Fruit fly (Drosophila melanogaster): ENCODE results near the gene CG31253.
A peak's percentile ranks its signal among the peaks of the same experiment; 100 is the strongest.

The CG31253 gene

DNA sequence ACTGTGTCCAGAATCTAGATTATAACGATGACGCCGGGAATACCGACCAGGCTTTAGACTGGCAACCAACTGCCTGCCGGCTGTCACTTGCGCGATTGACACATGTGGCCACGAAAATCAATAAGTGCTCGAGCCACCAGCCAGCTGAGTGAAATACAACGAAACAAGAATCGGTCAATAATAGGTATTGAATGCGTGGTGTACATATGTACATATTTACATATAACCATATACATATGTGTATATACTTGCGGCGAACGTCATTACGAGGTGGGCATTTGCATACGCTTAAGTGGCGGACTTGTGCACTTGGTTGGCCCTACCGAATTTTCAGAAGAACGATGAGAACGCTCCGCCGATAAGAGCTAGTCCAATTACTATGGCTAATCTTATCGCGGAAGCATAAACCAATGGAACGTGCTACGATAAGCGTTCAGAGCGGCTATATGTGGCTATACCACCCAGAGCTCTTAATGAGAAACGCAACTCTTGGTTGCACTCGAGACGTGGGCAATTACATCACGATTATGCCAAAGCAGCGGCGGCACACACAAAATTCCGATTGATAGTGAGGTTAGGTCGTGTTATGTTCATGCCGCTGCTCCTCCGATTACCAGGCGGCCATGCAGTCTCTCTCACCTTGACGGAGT is 13.7 kb downstream of the CG31253 start (continued):
- peak; percentile 10; the same call in 1 of the 3 replicates for TF ChIP-seq CG11093 (GFP tag; IDR thresholded peaks at IDR 0.05)
- TF ChIP-seq Dll (GFP tag; IDR thresholded peaks at IDR 0.05; ENCODE audit: partially characterized antibody), result no peak
- no peak for TF ChIP-seq CG12236 (GFP tag; optimal IDR thresholded peaks at IDR 0.05)
- peak; percentile 32 for TF ChIP-seq CG2202 (tag; optimal IDR thresholded peaks at IDR 0.05)
- peak; percentile 77 for TF ChIP-seq CG15601 (tag; optimal IDR thresholded peaks at IDR 0.05)
- TF ChIP-seq ham (GFP tag; IDR thresholded peaks at IDR 0.05), result no peak
- peak; percentile 71 for TF ChIP-seq GATAe (GFP tag; conservative IDR thresholded peaks at IDR 0.05)
- TF ChIP-seq Hey (tag; optimal IDR thresholded peaks at IDR 0.05), result peak; percentile 73
- TF ChIP-seq sens-2 (GFP tag; IDR thresholded peaks at IDR 0.05), result 0 out of 2 replicates have a peak, but pooled peaks have one; percentile 7
- TF ChIP-seq sna (GFP tag; IDR thresholded peaks at IDR 0.05; ENCODE audit: partially characterized antibody), result no peak
- peak in 1 of 2 experiments; percentile 48 for TF ChIP-seq tll (GFP tag; optimal IDR thresholded peaks at IDR 0.05)
- TF ChIP-seq vfl (GFP tag; optimal IDR thresholded peaks at IDR 0.05), result no peak
- TF ChIP-seq wek (GFP tag; optimal IDR thresholded peaks at IDR 0.05), result peak; percentile 57
- no peak for TF ChIP-seq bbx (GFP tag; IDR thresholded peaks at IDR 0.05; ENCODE audit: partially characterized antibody)
- no peak for TF ChIP-seq wor (GFP tag; IDR thresholded peaks at IDR 0.05)
- peak; percentile 5 for TF ChIP-seq lab (GFP tag; optimal IDR thresholded peaks at IDR 0.05)
- TF ChIP-seq CG10462 (GFP tag; optimal IDR thresholded peaks at IDR 0.05), result no peak
- TF ChIP-seq HLH3B (GFP tag; IDR thresholded peaks at IDR 0.05), result 0 out of 2 replicates have a peak, but pooled peaks have one; percentile 11
- peak; percentile 7 for TF ChIP-seq caup (GFP tag; optimal IDR thresholded peaks at IDR 0.05; ENCODE audit: severe bottlenecking)
- TF ChIP-seq Pdp1 (GFP tag; optimal IDR thresholded peaks at IDR 0.05), result peak in 1 of 2 experiments; percentile 98
- peak; percentile 55 for TF ChIP-seq HLHmδ (GFP tag; optimal IDR thresholded peaks at IDR 0.05)
- TF ChIP-seq CG30403 (GFP tag; optimal IDR thresholded peaks at IDR 0.05), result no peak
- TF ChIP-seq dmrt11E (tag; optimal IDR thresholded peaks at IDR 0.05), result peak; percentile 8
- no peak for TF ChIP-seq Kr (GFP tag; optimal IDR thresholded peaks at IDR 0.05)
- TF ChIP-seq pros (GFP tag; optimal IDR thresholded peaks at IDR 0.05), result peak; percentile 13
- TF ChIP-seq CG8359 (GFP tag; optimal IDR thresholded peaks at IDR 0.05; ENCODE audit: borderline replicate concordance), result no peak
- TF ChIP-seq CG5180 (GFP tag; optimal IDR thresholded peaks at IDR 0.05), result peak; percentile 28
- no peak for TF ChIP-seq CG34224 (GFP tag; IDR thresholded peaks at IDR 0.05; ENCODE audit: partially characterized antibody)
- no peak for TF ChIP-seq CG15269 (tag; optimal IDR thresholded peaks at IDR 0.05)
- peak; percentile 77 for TF ChIP-seq CG33557 (GFP tag; optimal IDR thresholded peaks at IDR 0.05)
- TF ChIP-seq lola (GFP tag; optimal IDR thresholded peaks at IDR 0.05), result peak in 1 of 3 experiments; percentile 10
- TF ChIP-seq kni (GFP tag; optimal IDR thresholded peaks at IDR 0.05), result peak; percentile 81
- peak; percentile 33 for TF ChIP-seq fd64A (GFP tag; optimal IDR thresholded peaks at IDR 0.05)
- no peak for TF ChIP-seq Sin3A (optimal IDR thresholded peaks at IDR 0.05)
- peak; percentile 91 for TF ChIP-seq bigmax (GFP tag; optimal IDR thresholded peaks at IDR 0.05)
- TF ChIP-seq Fer3 (tag; optimal IDR thresholded peaks at IDR 0.05), result no peak
- TF ChIP-seq CG12769 (tag; optimal IDR thresholded peaks at IDR 0.05), result no peak
- peak; percentile 24 for TF ChIP-seq CG2875 (GFP tag; optimal IDR thresholded peaks at IDR 0.05)
- TF ChIP-seq cwo (GFP tag; optimal IDR thresholded peaks at IDR 0.05), result peak; percentile 82
- TF ChIP-seq CG1602 (GFP tag; optimal IDR thresholded peaks at IDR 0.05), result no peak
- TF ChIP-seq NK7.1 (GFP tag; optimal IDR thresholded peaks at IDR 0.05), result no peak
- TF ChIP-seq pita (GFP tag; optimal IDR thresholded peaks at IDR 0.05), result no peak
- TF ChIP-seq NfI (GFP tag; optimal IDR thresholded peaks at IDR 0.05), result no peak
- no peak for TF ChIP-seq Ets65A (GFP tag)
- 0 out of 2 replicates have a peak, but pooled peaks have one; percentile 42 for TF ChIP-seq Awh (GFP tag; IDR thresholded peaks at IDR 0.05)
- no peak for TF ChIP-seq CG17328 (GFP tag; IDR thresholded peaks at IDR 0.05)
- peak; percentile 11; the same call in 1 of the 2 replicates for TF ChIP-seq E2f2 (GFP tag; IDR thresholded peaks at IDR 0.05)
